Worm (Caenorhabditis elegans) whole organism, early embryonic: ENCODE data around the gene ZK945.7.

Experiments used
- B0310.2 ChIP-seq: sonication (generic microtip); optimal IDR thresholded peaks from 2 replicates; lab custom pipeline; 2016; ENCODE audit warnings: mild to moderate bottlenecking, missing genetic modification characterization, missing compliant biosample characterization
- F13C5.2 ChIP-seq: sonication (generic microtip); optimal IDR thresholded peaks from 2 replicates; lab custom pipeline; 2017; ENCODE audit warnings: mild to moderate bottlenecking, missing genetic modification characterization, inconsistent platforms, missing compliant biosample characterization
- ama-1 ChIP-seq: fragments of 150-350 bp; optimal IDR thresholded peaks from 2 replicates; lab custom pipeline; 2014
- ceh-13 ChIP-seq: fragments of 200-800 bp; sonication (Bioruptor generic); optimal IDR thresholded peaks from 2 replicates; lab custom pipeline; 2018; ENCODE audit warnings: mild to moderate bottlenecking, missing genetic modification characterization, missing compliant biosample characterization
- ets-7 ChIP-seq: sonication (generic microtip); optimal IDR thresholded peaks from 2 replicates; lab custom pipeline; 2016; ENCODE audit warnings: missing genotype, missing genetic modification characterization, missing compliant biosample characterization
- flt-1 ChIP-seq: fragments of 200-800 bp; sonication (Bioruptor generic); IDR thresholded peaks from 2 replicates; pipeline ENCODE4 v1.3.6; 2022; ENCODE audit warnings: missing genetic modification characterization, missing compliant biosample characterization
- hmbx-1 ChIP-seq: sonication (generic microtip); optimal IDR thresholded peaks from 2 replicates; lab custom pipeline; 2016; ENCODE audit warnings: mild to moderate bottlenecking, missing genetic modification characterization, missing compliant biosample characterization
- hnd-1 ChIP-seq: sonication (generic microtip); optimal IDR thresholded peaks from 2 replicates; lab custom pipeline; 2016; ENCODE audit warnings: missing genetic modification characterization, missing compliant biosample characterization
- pes-1 ChIP-seq: fragments of 200-800 bp; sonication (Bioruptor generic); IDR thresholded peaks from 2 replicates; pipeline ENCODE4 v1.3.6; 2022; ENCODE audit warnings: missing genetic modification reagents, missing genetic modification characterization, missing compliant biosample characterization
- scrt-1 ChIP-seq: fragments of 200-800 bp; sonication (Bioruptor generic); IDR thresholded peaks from 2 replicates; pipeline ENCODE4 v1.3.6; 2022; ENCODE audit warnings: missing genetic modification characterization, missing compliant biosample characterization
- sea-1 ChIP-seq: fragments of 200-800 bp; sonication (Bioruptor generic); conservative IDR thresholded peaks from 2 replicates; pipeline ENCODE4 v1.3.6; 2022; ENCODE audit warnings: missing genetic modification characterization, missing compliant biosample characterization
- tbx-11 ChIP-seq: fragments of 200-800 bp; sonication (Bioruptor generic); IDR thresholded peaks from 2 replicates; pipeline ENCODE4 v1.3.6; 2022; ENCODE audit warnings: missing genetic modification characterization, missing compliant biosample characterization
- tbx-37 ChIP-seq: fragments of 200-800 bp; sonication (Bioruptor generic); conservative IDR thresholded peaks from 2 replicates; pipeline ENCODE4 v1.3.6; 2022; ENCODE audit warnings: missing genetic modification reagents, missing genetic modification characterization, missing compliant biosample characterization
- tra-4 ChIP-seq: sonication (generic microtip); optimal IDR thresholded peaks from 2 replicates; lab custom pipeline; 2017; ENCODE audit warnings: missing genetic modification characterization, missing compliant biosample characterization

DNA sequence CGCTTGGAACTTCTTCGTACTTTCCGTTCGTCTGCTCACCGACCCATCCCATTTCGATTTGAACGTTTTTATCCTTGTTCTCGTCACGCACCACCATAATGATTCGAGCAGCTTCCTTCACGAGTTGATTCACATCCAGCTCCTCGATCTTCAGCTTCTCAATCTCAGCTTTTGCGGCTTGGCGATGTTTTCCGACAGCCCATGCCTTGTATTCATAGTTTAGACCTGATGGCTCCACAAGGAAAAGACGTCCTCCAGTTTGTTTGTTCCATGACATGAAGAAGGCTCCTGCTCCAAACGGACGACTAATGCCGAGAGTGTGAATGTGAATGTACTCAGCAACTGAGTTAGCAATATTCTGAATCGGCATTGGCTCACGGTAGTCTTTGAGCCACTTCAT, 9.2 kb downstream of the ZK945.7 start:
- TF ChIP-seq tra-4 (tag; lab: Kevin White, UChicago) (no peak), flt-1 (GFP tag; lab: Robert Waterston, UW) (no peak), tbx-37 (GFP tag; lab: Robert Waterston, UW) (no peak), ceh-13 (GFP tag; lab: Kevin White, UChicago) (no peak), ama-1 (lab: Kevin White, UChicago) (no peak), hnd-1 (no peak), F13C5.2 (tag; lab: Kevin White, UChicago) (no peak), hmbx-1 (tag; lab: Kevin White, UChicago) (no peak), ets-7 (tag; lab: Kevin White, UChicago) (no peak), B0310.2 (tag; lab: Kevin White, UChicago) (no peak), sea-1 (GFP tag; lab: Robert Waterston, UW) (no peak), scrt-1 (no peak), tbx-11 (GFP tag; lab: Robert Waterston, UW) (no peak), pes-1 (GFP tag; lab: Robert Waterston, UW) (no peak)
